Fruit fly (Drosophila melanogaster) whole organism, prepupa: ENCODE measurements around the gene sinu.

Experiments used
- Blimp-1 ChIP-seq: fragments of 200-800 bp; sonication (Bioruptor generic); optimal IDR thresholded peaks from 3 replicates; lab custom pipeline; 2017; ENCODE audit warnings: missing biosample characterization, missing genetic modification characterization, mild to moderate bottlenecking, moderate library complexity, missing genetic modification reagents
- CG10631 ChIP-seq: fragments of 200-800 bp; sonication (Bioruptor generic); optimal IDR thresholded peaks from 2 replicates; lab custom pipeline; 2016; ENCODE audit warnings: missing biosample characterization, missing genetic modification characterization
- CG10669 ChIP-seq: fragments of 200-800 bp; sonication (Bioruptor generic); optimal IDR thresholded peaks from 3 replicates; lab custom pipeline; 2018; ENCODE audit warnings: missing biosample characterization, mild to moderate bottlenecking, missing genetic modification characterization, moderate library complexity
- CG11294 ChIP-seq: fragments of 200-800 bp; sonication (Bioruptor generic); IDR thresholded peaks from 2 replicates; pipeline ENCODE4 v1.3.6; 2022; ENCODE audit warnings: missing biosample characterization, missing genetic modification characterization
- CG11762 ChIP-seq: fragments of 200-800 bp; sonication (Bioruptor generic); optimal IDR thresholded peaks from 3 replicates; lab custom pipeline; 2016; ENCODE audit warnings: missing biosample characterization, missing genetic modification characterization; ENCODE audit not compliant: insufficient read depth
- CG11902 ChIP-seq: fragments of 200-800 bp; sonication (Bioruptor generic); optimal IDR thresholded peaks from 3 replicates; lab custom pipeline; 2016; ENCODE audit warnings: missing biosample characterization, missing genetic modification characterization
- CG15336 ChIP-seq: fragments of 200-800 bp; sonication (Bioruptor generic); IDR thresholded peaks from 2 replicates; pipeline ENCODE4 v1.3.6; 2022; ENCODE audit warnings: missing biosample characterization, missing genetic modification characterization
- CG1621 ChIP-seq: fragments of 200-800 bp; sonication (Bioruptor generic); optimal IDR thresholded peaks from 3 replicates; lab custom pipeline; 2018; ENCODE audit warnings: missing biosample characterization, mild to moderate bottlenecking, missing genetic modification characterization
- CG16779 ChIP-seq: fragments of 200-800 bp; sonication (Bioruptor generic); optimal IDR thresholded peaks from 3 replicates; lab custom pipeline; 2017; ENCODE audit warnings: missing biosample characterization, mild to moderate bottlenecking, missing genetic modification characterization
- CG3032 ChIP-seq: fragments of 200-800 bp; optimal IDR thresholded peaks from 2 replicates; lab custom pipeline; 2019; ENCODE audit warnings: missing biosample characterization, mild to moderate bottlenecking, missing genetic modification characterization, moderate library complexity
- CG31627 ChIP-seq: fragments of 200-800 bp; sonication (Bioruptor generic); optimal IDR thresholded peaks from 3 replicates; lab custom pipeline; 2016; ENCODE audit warnings: missing biosample characterization, missing genetic modification characterization
- CG32006 ChIP-seq: fragments of 200-800 bp; sonication (Bioruptor generic); optimal IDR thresholded peaks from 3 replicates; lab custom pipeline; 2017; ENCODE audit warnings: missing biosample characterization, mild to moderate bottlenecking, missing genetic modification characterization
- CG34406 ChIP-seq: fragments of 200-800 bp; sonication (Bioruptor generic); optimal IDR thresholded peaks from 3 replicates; lab custom pipeline; 2016; ENCODE audit warnings: missing biosample characterization, missing genetic modification characterization
- CG3919 ChIP-seq: fragments of 200-800 bp; sonication (Bioruptor generic); optimal IDR thresholded peaks from 3 replicates; lab custom pipeline; 2016; ENCODE audit warnings: missing biosample characterization, missing genetic modification characterization
- CG4318 ChIP-seq: fragments of 200-800 bp; sonication (Bioruptor generic); optimal IDR thresholded peaks from 3 replicates; lab custom pipeline; 2017; ENCODE audit warnings: missing biosample characterization, mild to moderate bottlenecking, missing genetic modification characterization
- CG6163 ChIP-seq: fragments of 200-800 bp; sonication (Bioruptor generic); IDR thresholded peaks from 3 replicates; pipeline ENCODE4 v1.3.6; 2022; ENCODE audit warnings: missing biosample characterization, missing genetic modification characterization
- CG6276 ChIP-seq: fragments of 200-800 bp; sonication (Bioruptor generic); optimal IDR thresholded peaks from 2 replicates; lab custom pipeline; 2017; ENCODE audit warnings: missing biosample characterization, mild to moderate bottlenecking, missing genetic modification characterization
- CG6792 ChIP-seq: fragments of 200-800 bp; sonication (Bioruptor generic); optimal IDR thresholded peaks from 3 replicates; lab custom pipeline; 2016; ENCODE audit warnings: missing biosample characterization, missing genetic modification characterization
- CG6854 ChIP-seq: fragments of 200-800 bp; sonication (Bioruptor generic); optimal IDR thresholded peaks from 2 replicates; lab custom pipeline; 2017; ENCODE audit warnings: missing biosample characterization, mild to moderate bottlenecking, missing genetic modification characterization
- CG7368 ChIP-seq: fragments of 200-800 bp; sonication (Bioruptor generic); optimal IDR thresholded peaks from 3 replicates; lab custom pipeline; 2016; ENCODE audit warnings: missing biosample characterization, missing genetic modification characterization
- CG8319 ChIP-seq: fragments of 200-800 bp; sonication (Bioruptor generic); optimal IDR thresholded peaks from 3 replicates; lab custom pipeline; 2016; ENCODE audit warnings: missing biosample characterization, missing genetic modification characterization
- CG8632 ChIP-seq: fragments of 200-800 bp; sonication (Bioruptor generic); optimal IDR thresholded peaks from 3 replicates; lab custom pipeline; 2016; ENCODE audit warnings: missing biosample characterization, missing genetic modification characterization
- CG9139 ChIP-seq: fragments of 200-800 bp; sonication (Bioruptor generic); optimal IDR thresholded peaks from 3 replicates; lab custom pipeline; 2017; ENCODE audit warnings: missing biosample characterization, mild to moderate bottlenecking, missing genetic modification characterization
- Eip75B ChIP-seq: fragments of 200-800 bp; sonication (Bioruptor generic); optimal IDR thresholded peaks from 3 replicates; lab custom pipeline; 2016; ENCODE audit warnings: missing biosample characterization, missing genetic modification characterization
- Eip78C ChIP-seq: fragments of 200-800 bp; sonication (Bioruptor generic); peaks from one replicate; lab custom pipeline; 2016; ENCODE audit warnings: missing biosample characterization, missing genetic modification characterization
- Eip93F ChIP-seq: fragments of 200-800 bp; sonication (Bioruptor generic); optimal IDR thresholded peaks from 2 replicates; lab custom pipeline; 2016; ENCODE audit warnings: missing biosample characterization, mild to moderate bottlenecking, missing genetic modification characterization
- Ets21C ChIP-seq: fragments of 200-800 bp; sonication (Bioruptor generic); optimal IDR thresholded peaks from 3 replicates; lab custom pipeline; 2016; ENCODE audit warnings: missing biosample characterization, missing genetic modification characterization
- Ets96B ChIP-seq: fragments of 200-800 bp; optimal IDR thresholded peaks from 2 replicates; lab custom pipeline; 2019; ENCODE audit warnings: missing biosample characterization, mild to moderate bottlenecking, missing genetic modification characterization, moderate library complexity
- Gug ChIP-seq: fragments of 200-800 bp; sonication (Bioruptor generic); IDR thresholded peaks from 2 replicates; pipeline ENCODE4 v1.3.6; 2022; ENCODE audit warnings: missing biosample characterization, missing genetic modification characterization
- Hr38 ChIP-seq: sonication (Bioruptor generic); optimal IDR thresholded peaks from 2 replicates; lab custom pipeline; 2016; ENCODE audit warnings: missing biosample characterization, missing genetic modification characterization
- Hr39 ChIP-seq: fragments of 200-800 bp; sonication (Bioruptor generic); optimal IDR thresholded peaks from 2 replicates; lab custom pipeline; 2016; ENCODE audit warnings: missing biosample characterization, missing genetic modification characterization
- Lpt ChIP-seq: fragments of 200-800 bp; sonication (Bioruptor generic); optimal IDR thresholded peaks from 3 replicates; lab custom pipeline; 2016; ENCODE audit warnings: missing biosample characterization, missing genetic modification characterization
- Met ChIP-seq: fragments of 200-800 bp; sonication (Bioruptor generic); optimal IDR thresholded peaks from 3 replicates; lab custom pipeline; 2016; ENCODE audit warnings: missing biosample characterization, missing genetic modification characterization
- OdsH ChIP-seq: fragments of 200-800 bp; sonication (Bioruptor generic); optimal IDR thresholded peaks from 3 replicates; lab custom pipeline; 2016; ENCODE audit warnings: missing biosample characterization, missing genetic modification characterization
- Smox ChIP-seq: fragments of 200-800 bp; sonication (Bioruptor generic); optimal IDR thresholded peaks from 3 replicates; lab custom pipeline; 2016; ENCODE audit warnings: missing biosample characterization, missing genetic modification characterization
- Sox14 ChIP-seq: fragments of 200-800 bp; sonication (Bioruptor generic); optimal IDR thresholded peaks from 3 replicates; lab custom pipeline; 2016; ENCODE audit warnings: missing biosample characterization, missing genetic modification characterization
- Sox15 ChIP-seq: fragments of 200-800 bp; sonication (Bioruptor generic); optimal IDR thresholded peaks from 3 replicates; lab custom pipeline; 2016; ENCODE audit warnings: missing biosample characterization, missing genetic modification characterization
- achi ChIP-seq: fragments of 200-800 bp; sonication (Bioruptor generic); optimal IDR thresholded peaks from 3 replicates; lab custom pipeline; 2016; ENCODE audit warnings: missing biosample characterization, missing genetic modification characterization
- acj6 ChIP-seq: fragments of 200-800 bp; sonication (Bioruptor generic); optimal IDR thresholded peaks from 3 replicates; lab custom pipeline; 2016; ENCODE audit warnings: missing biosample characterization, missing genetic modification characterization
- cyc ChIP-seq: fragments of 200-800 bp; sonication (Bioruptor generic); optimal IDR thresholded peaks from 3 replicates; lab custom pipeline; 2016; ENCODE audit warnings: missing biosample characterization, missing genetic modification characterization
- dac ChIP-seq: fragments of 200-800 bp; sonication (Bioruptor generic); optimal IDR thresholded peaks from 2 replicates; lab custom pipeline; 2017; ENCODE audit warnings: missing biosample characterization, mild to moderate bottlenecking, missing genetic modification characterization
- eg ChIP-seq: fragments of 200-800 bp; sonication (Bioruptor generic); IDR thresholded peaks from 3 replicates; pipeline ENCODE4 v1.3.6; 2022; ENCODE audit warnings: missing biosample characterization, missing genetic modification characterization
- esn ChIP-seq: fragments of 200-800 bp; sonication (Bioruptor generic); optimal IDR thresholded peaks from 2 replicates; lab custom pipeline; 2016; ENCODE audit warnings: missing biosample characterization, mild to moderate bottlenecking, missing genetic modification characterization, moderate library complexity
- fd59A ChIP-seq: fragments of 200-800 bp; sonication (Bioruptor generic); optimal IDR thresholded peaks from 2 replicates; lab custom pipeline; 2017; ENCODE audit warnings: missing biosample characterization, mild to moderate bottlenecking, missing genetic modification characterization, missing genetic modification reagents
- fd85E ChIP-seq: fragments of 200-800 bp; sonication (Bioruptor generic); optimal IDR thresholded peaks from 3 replicates; lab custom pipeline; 2016; ENCODE audit warnings: missing biosample characterization, missing genetic modification characterization
- lz ChIP-seq: fragments of 200-800 bp; sonication (Bioruptor generic); optimal IDR thresholded peaks from 3 replicates; lab custom pipeline; 2016; ENCODE audit warnings: missing biosample characterization, missing genetic modification characterization
- net ChIP-seq: fragments of 200-800 bp; sonication (Bioruptor generic); optimal IDR thresholded peaks from 3 replicates; lab custom pipeline; 2016; ENCODE audit warnings: missing biosample characterization, missing genetic modification characterization
- pdm3 ChIP-seq: fragments of 200-800 bp; sonication (Bioruptor generic); optimal IDR thresholded peaks from 3 replicates; lab custom pipeline; 2016; ENCODE audit warnings: missing biosample characterization, missing genetic modification characterization
- salr ChIP-seq, 2 experiments: fragments of 200-800 bp; sonication (Bioruptor generic); optimal IDR thresholded peaks; 3 replicates each; lab custom pipeline; 2016 to 2018; ENCODE audit warnings: missing biosample characterization in 2 of 2, missing genetic modification characterization in 2 of 2, mild to moderate bottlenecking in 1 of 2
- spab ChIP-seq: fragments of 200-800 bp; sonication (Bioruptor generic); optimal IDR thresholded peaks from 2 replicates; lab custom pipeline; 2017; ENCODE audit warnings: missing biosample characterization, mild to moderate bottlenecking, missing genetic modification characterization, missing genetic modification reagents
- ss ChIP-seq, 2 experiments: fragments of 200-800 bp; sonication (Bioruptor generic); optimal IDR thresholded peaks; 2 replicates in 1 of 2; 3 replicates in 1 of 2; lab custom pipeline; 2017 to 2018; ENCODE audit warnings: mild to moderate bottlenecking in 2 of 2, missing biosample characterization in 2 of 2, missing genetic modification characterization in 2 of 2, moderate library complexity in 1 of 2
- topi ChIP-seq: fragments of 200-800 bp; sonication (Bioruptor generic); optimal IDR thresholded peaks from 3 replicates; lab custom pipeline; 2016; ENCODE audit warnings: missing biosample characterization, missing genetic modification characterization
- vri ChIP-seq: fragments of 200-800 bp; sonication (Bioruptor generic); optimal IDR thresholded peaks from 3 replicates; lab custom pipeline; 2016; ENCODE audit warnings: missing biosample characterization, mild to moderate bottlenecking, missing genetic modification characterization

Gene sinu

DNA sequence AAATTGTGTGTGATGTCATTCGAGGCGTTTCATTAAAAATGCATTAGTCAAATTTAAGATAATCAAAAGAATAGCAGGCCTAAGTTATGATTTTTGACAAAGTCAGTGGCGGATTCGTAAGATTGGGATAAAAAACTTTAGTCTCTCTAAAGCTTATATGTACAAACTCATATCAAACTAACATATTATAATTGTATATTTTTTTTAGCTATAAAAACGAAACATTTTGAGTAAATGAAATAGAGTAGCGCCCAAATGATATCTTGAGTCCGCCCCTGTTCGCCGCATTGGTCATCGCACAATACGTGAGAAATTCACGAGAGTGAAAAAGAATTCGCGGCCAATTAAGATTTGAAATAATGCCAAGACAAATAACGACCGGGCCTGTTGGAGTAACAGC is 7.0 kb downstream of the sinu start:
- TF ChIP-seq CG4318 (GFP tag; lab: Kevin White, UChicago) (no peak), dac (no peak), net (no peak), CG11762 (GFP tag; lab: Kevin White, UChicago) (no peak), CG6792 (GFP tag; lab: Kevin White, UChicago) (peak; percentile 52), Sox15 (GFP tag; lab: Kevin White, UChicago) (peak; percentile 36), Eip93F (GFP tag; lab: Kevin White, UChicago) (no peak), Hr38 (no peak), eg (peak; percentile 63; the same call in 2 of the 3 replicates), CG8319 (peak; percentile 38), CG7368 (GFP tag; lab: Kevin White, UChicago) (no peak), Blimp-1 (peak; percentile 28), Ets96B (peak; percentile 40), CG3919 (GFP tag; lab: Kevin White, UChicago) (no peak), Eip78C (peak; percentile 78), pdm3 (GFP tag; lab: Kevin White, UChicago) (no peak), Lpt (no peak), Gug (GFP tag; lab: Robert Waterston, UW) (0 out of 2 replicates have a peak, but pooled peaks have one; percentile 22), salr (GFP tag; optimal IDR thresholded peaks at IDR 0.05; lab: Kevin White, UChicago) (peak in 1 of 2 experiments; percentile 25), CG8632 (peak; percentile 53), Hr39 (GFP tag; lab: Kevin White, UChicago) (no peak), CG11294 (GFP tag; lab: Robert Waterston, UW) (peak; percentile 34; the same call in 1 of the 2 replicates), CG15336 (GFP tag; lab: Robert Waterston, UW) (no peak), acj6 (GFP tag; lab: Kevin White, UChicago) (no peak), esn (GFP tag; lab: Kevin White, UChicago) (peak; percentile 78), CG6276 (GFP tag; lab: Kevin White, UChicago) (no peak), CG34406 (GFP tag; lab: Kevin White, UChicago) (peak; percentile 57), CG9139 (GFP tag; lab: Kevin White, UChicago) (no peak), CG32006 (no peak), Sox14 (GFP tag; lab: Kevin White, UChicago) (peak; percentile 1), Ets21C (GFP tag; lab: Kevin White, UChicago) (peak; percentile 61), CG1621 (tag; lab: Kevin White, UChicago) (no peak), topi (GFP tag; lab: Kevin White, UChicago) (peak; percentile 74), CG16779 (tag; lab: Kevin White, UChicago) (no peak), CG6854 (no peak), CG10631 (GFP tag; lab: Kevin White, UChicago) (peak; percentile 54), achi (GFP tag; lab: Kevin White, UChicago) (peak; percentile 40), fd59A (GFP tag; lab: Kevin White, UChicago) (peak; percentile 2), cyc (GFP tag; lab: Kevin White, UChicago) (peak; percentile 77), OdsH (GFP tag; lab: Kevin White, UChicago) (peak; percentile 56), CG10669 (GFP tag; lab: Kevin White, UChicago) (no peak), Met (GFP tag; lab: Kevin White, UChicago) (peak; percentile 74), CG6163 (peak; percentile 65), CG31627 (GFP tag; lab: Kevin White, UChicago) (peak; percentile 60), fd85E (GFP tag; lab: Kevin White, UChicago) (no peak), Eip75B (GFP tag; lab: Kevin White, UChicago) (peak; percentile 53), spab (no peak), ss (GFP tag; optimal IDR thresholded peaks at IDR 0.05; lab: Kevin White, UChicago) (peak in 1 of 2 experiments; percentile 26), lz (peak; percentile 71), CG11902 (GFP tag; lab: Kevin White, UChicago) (peak; percentile 65), Smox (GFP tag; lab: Kevin White, UChicago) (no peak), vri (GFP tag; lab: Kevin White, UChicago) (peak; percentile 39), CG3032 (tag; lab: Kevin White, UChicago) (peak; percentile 51)
